Fruit fly (Drosophila melanogaster) whole organism: ENCODE results near the gene MESK4.

Source experiments
- EcR ChIP-seq, 2 experiments: fragments of >200 bp; optimal IDR thresholded peaks; 2 replicates each; lab custom pipeline; 2017; ENCODE audit warnings: missing biosample characterization in 2 of 2, missing genetic modification characterization in 2 of 2, missing genetic modification reagents in 2 of 2
- usp ChIP-seq: fragments of >200 bp; optimal IDR thresholded peaks from 2 replicates; lab custom pipeline; 2017; ENCODE audit warnings: missing biosample characterization, missing genetic modification characterization, mixed read lengths

dm6 chr3R:17018902-17019527, 30.4 kb downstream of the MESK4 start:
- TF ChIP-seq usp (GFP tag; lab: Kevin White, UChicago), result no peak
- TF ChIP-seq EcR (GFP tag; optimal IDR thresholded peaks at IDR 0.05; lab: Kevin White, UChicago), result no peak
